Worm (Caenorhabditis elegans) whole organism, early embryonic: ENCODE results near the gene F58A6.2.

Experiments used
- B0310.2 ChIP-seq: sonication (generic microtip); optimal IDR thresholded peaks from 2 replicates; lab custom pipeline; 2016; ENCODE audit warnings: mild to moderate bottlenecking, missing genetic modification characterization, missing compliant biosample characterization
- F13C5.2 ChIP-seq: sonication (generic microtip); optimal IDR thresholded peaks from 2 replicates; lab custom pipeline; 2017; ENCODE audit warnings: mild to moderate bottlenecking, missing genetic modification characterization, inconsistent platforms, missing compliant biosample characterization
- aly-1 ChIP-seq: sonication (generic microtip); optimal IDR thresholded peaks from 2 replicates; lab custom pipeline; 2016; ENCODE audit warnings: missing genetic modification characterization, missing compliant biosample characterization
- ama-1 ChIP-seq: fragments of 150-350 bp; optimal IDR thresholded peaks from 2 replicates; lab custom pipeline; 2014
- ceh-13 ChIP-seq: fragments of 200-800 bp; sonication (Bioruptor generic); optimal IDR thresholded peaks from 2 replicates; lab custom pipeline; 2018; ENCODE audit warnings: mild to moderate bottlenecking, missing genetic modification characterization, missing compliant biosample characterization
- ceh-36 ChIP-seq: sonication (generic microtip); optimal IDR thresholded peaks from 2 replicates; lab custom pipeline; 2016; ENCODE audit warnings: missing genetic modification characterization, inconsistent platforms, missing compliant biosample characterization
- hmbx-1 ChIP-seq: sonication (generic microtip); optimal IDR thresholded peaks from 2 replicates; lab custom pipeline; 2016; ENCODE audit warnings: mild to moderate bottlenecking, missing genetic modification characterization, missing compliant biosample characterization
- hmg-4 ChIP-seq: fragments of 200-800 bp; sonication (Bioruptor generic); optimal IDR thresholded peaks from 2 replicates; lab custom pipeline; 2018; ENCODE audit warnings: mild to moderate bottlenecking, missing genetic modification characterization, missing compliant biosample characterization
- hnd-1 ChIP-seq: sonication (generic microtip); optimal IDR thresholded peaks from 2 replicates; lab custom pipeline; 2016; ENCODE audit warnings: missing genetic modification characterization, missing compliant biosample characterization
- pes-1 ChIP-seq: fragments of 200-800 bp; sonication (Bioruptor generic); IDR thresholded peaks from 2 replicates; pipeline ENCODE4 v1.3.6; 2022; ENCODE audit warnings: missing genetic modification reagents, missing genetic modification characterization, missing compliant biosample characterization
- scrt-1 ChIP-seq: fragments of 200-800 bp; sonication (Bioruptor generic); IDR thresholded peaks from 2 replicates; pipeline ENCODE4 v1.3.6; 2022; ENCODE audit warnings: missing genetic modification characterization, missing compliant biosample characterization
- tbx-11 ChIP-seq: fragments of 200-800 bp; sonication (Bioruptor generic); IDR thresholded peaks from 2 replicates; pipeline ENCODE4 v1.3.6; 2022; ENCODE audit warnings: missing genetic modification characterization, missing compliant biosample characterization
- tra-4 ChIP-seq: sonication (generic microtip); optimal IDR thresholded peaks from 2 replicates; lab custom pipeline; 2017; ENCODE audit warnings: missing genetic modification characterization, missing compliant biosample characterization

DNA sequence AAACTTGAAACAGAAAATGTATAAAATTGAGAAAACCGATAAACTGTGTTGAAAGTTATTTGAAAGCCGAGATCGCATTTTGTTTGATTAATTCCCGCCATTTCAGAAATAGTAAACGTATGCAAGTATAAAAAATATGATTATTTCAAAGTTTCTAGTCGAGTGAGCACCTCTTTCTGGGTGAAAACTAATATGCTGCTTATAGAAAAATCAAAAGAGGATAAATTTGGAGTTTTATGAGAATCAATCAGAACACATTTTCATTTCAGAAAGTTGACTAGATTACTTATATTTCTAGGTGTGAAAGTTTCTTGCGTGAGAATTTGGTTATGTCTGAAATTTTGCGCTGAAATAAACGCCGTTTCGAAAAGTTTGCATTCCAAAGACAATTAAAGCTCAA, 21.0 kb downstream of the F58A6.2 start, which contains the start of gene srb-13:
- no peak for TF ChIP-seq hnd-1 (tag; lab: Kevin White, UChicago)
- no peak for TF ChIP-seq ama-1 (lab: Kevin White, UChicago)
- TF ChIP-seq F13C5.2: no peak
- TF ChIP-seq scrt-1 (GFP tag; lab: Robert Waterston, UW): no peak
- TF ChIP-seq aly-1: no peak
- TF ChIP-seq hmg-4: no peak
- TF ChIP-seq ceh-36 (tag; lab: Kevin White, UChicago): no peak
- TF ChIP-seq B0310.2: no peak
- TF ChIP-seq ceh-13 (GFP tag; lab: Kevin White, UChicago): no peak
- no peak for TF ChIP-seq pes-1 (GFP tag; lab: Robert Waterston, UW)
- no peak for TF ChIP-seq tbx-11 (GFP tag; lab: Robert Waterston, UW)
- TF ChIP-seq tra-4: no peak
- TF ChIP-seq hmbx-1 (tag; lab: Kevin White, UChicago): no peak
